Fruit fly (Drosophila melanogaster) whole organism, embryonic: ENCODE data around the gene CG8673.

ENCODE experiments used
- CG12104 ChIP-seq: fragments of 200-800 bp; sonication (Bioruptor generic); optimal IDR thresholded peaks from 3 replicates; lab custom pipeline; 2016; ENCODE audit warnings: missing biosample characterization, missing genetic modification characterization
- CG12155 ChIP-seq: fragments of 200-800 bp; sonication (Bioruptor generic); optimal IDR thresholded peaks from 3 replicates; lab custom pipeline; 2016; ENCODE audit warnings: missing biosample characterization, missing genetic modification characterization
- CG13287 ChIP-seq: fragments of 200-800 bp; sonication (Bioruptor generic); IDR thresholded peaks from 2 replicates; pipeline ENCODE4 v1.3.6; 2022; ENCODE audit warnings: missing biosample characterization, missing genetic modification characterization; ENCODE audit not compliant: partially characterized antibody
- CG13894 ChIP-seq: fragments of 200-800 bp; sonication (Bioruptor generic); optimal IDR thresholded peaks from 3 replicates; lab custom pipeline; 2018; ENCODE audit warnings: missing biosample characterization, mild to moderate bottlenecking, missing genetic modification characterization, moderate library complexity
- CG15601 ChIP-seq: fragments of 200-800 bp; sonication (Bioruptor generic); optimal IDR thresholded peaks from 3 replicates; lab custom pipeline; 2019; ENCODE audit warnings: missing biosample characterization, mild to moderate bottlenecking, missing genetic modification characterization, moderate library complexity
- CG15696 ChIP-seq: fragments of 200-800 bp; sonication (Bioruptor generic); optimal IDR thresholded peaks from 2 replicates; lab custom pipeline; 2019; ENCODE audit warnings: missing biosample characterization, mild to moderate bottlenecking, missing genetic modification characterization, moderate library complexity
- CG17912 ChIP-seq: fragments of 200-800 bp; sonication (Bioruptor generic); optimal IDR thresholded peaks from 2 replicates; lab custom pipeline; 2018; ENCODE audit warnings: missing biosample characterization, mild to moderate bottlenecking, missing genetic modification characterization
- CG18262 ChIP-seq: fragments of 200-800 bp; optimal IDR thresholded peaks from 3 replicates; lab custom pipeline; 2019; ENCODE audit warnings: missing biosample characterization, mild to moderate bottlenecking, missing genetic modification characterization, moderate library complexity
- CG2120 ChIP-seq: fragments of 200-800 bp; sonication (Bioruptor generic); optimal IDR thresholded peaks from 3 replicates; lab custom pipeline; 2016; ENCODE audit warnings: missing biosample characterization, missing genetic modification characterization
- CG3281 ChIP-seq: fragments of 200-800 bp; sonication (Bioruptor generic); optimal IDR thresholded peaks from 3 replicates; lab custom pipeline; 2017; ENCODE audit warnings: missing biosample characterization, mild to moderate bottlenecking, missing genetic modification characterization
- CG33213 ChIP-seq: fragments of 200-800 bp; sonication (Bioruptor generic); optimal IDR thresholded peaks from 3 replicates; lab custom pipeline; 2016; ENCODE audit warnings: missing biosample characterization, missing genetic modification characterization
- CG34376 ChIP-seq: fragments of 200-800 bp; sonication (Bioruptor generic); optimal IDR thresholded peaks from 2 replicates; lab custom pipeline; 2018; ENCODE audit warnings: missing biosample characterization, mild to moderate bottlenecking, missing genetic modification characterization
- CG6254 ChIP-seq: fragments of 200-800 bp; sonication (Bioruptor generic); optimal IDR thresholded peaks from 3 replicates; lab custom pipeline; 2017; ENCODE audit warnings: mild to moderate bottlenecking, missing biosample characterization, missing genetic modification reagents, missing genetic modification characterization
- CG6654 ChIP-seq: fragments of 200-800 bp; sonication (Bioruptor generic); optimal IDR thresholded peaks from 2 replicates; lab custom pipeline; 2017; ENCODE audit warnings: missing biosample characterization, mild to moderate bottlenecking, missing genetic modification characterization
- CG7745 ChIP-seq: fragments of 200-800 bp; sonication (Bioruptor generic); optimal IDR thresholded peaks from 2 replicates; lab custom pipeline; 2018; ENCODE audit warnings: missing biosample characterization, mild to moderate bottlenecking, missing genetic modification characterization, moderate library complexity
- CG9727 ChIP-seq: fragments of 200-800 bp; sonication (Bioruptor generic); optimal IDR thresholded peaks from 3 replicates; lab custom pipeline; 2017; ENCODE audit warnings: missing biosample characterization, mild to moderate bottlenecking, missing genetic modification characterization
- CTCF ChIP-seq: fragments of 200-800 bp; sonication (Bioruptor generic); optimal IDR thresholded peaks from 2 replicates; lab custom pipeline; 2017; ENCODE audit warnings: missing biosample characterization, mild to moderate bottlenecking, missing genetic modification characterization, moderate library complexity
- Eip74EF ChIP-seq, 2 experiments: fragments of 200-800 bp in 1 of 2; fragments of >200 bp in 1 of 2; sonication (Bioruptor generic) in 1 of 2; optimal IDR thresholded peaks; 2 replicates each; lab custom pipeline; 2017 to 2019; ENCODE audit warnings: missing biosample characterization in 2 of 2, missing genetic modification characterization in 2 of 2, mild to moderate bottlenecking in 1 of 2, moderate library complexity in 1 of 2
- Kr ChIP-seq: fragments of 200-800 bp; sonication (Bioruptor generic); optimal IDR thresholded peaks from 2 replicates; lab custom pipeline; 2017; ENCODE audit warnings: missing biosample characterization, mild to moderate bottlenecking, missing genetic modification characterization
- Med ChIP-seq: fragments of 200-800 bp; sonication (Bioruptor generic); peaks from one replicate; lab custom pipeline; 2016; ENCODE audit warnings: missing biosample characterization, missing genetic modification characterization, mild to moderate bottlenecking, inconsistent platforms, moderate library complexity
- Ravus ChIP-seq: fragments of 200-800 bp; sonication (Bioruptor generic); IDR thresholded peaks from 2 replicates; pipeline ENCODE4 v1.3.6; 2022; ENCODE audit warnings: missing biosample characterization, missing genetic modification characterization
- Stat92E ChIP-seq, 3 experiments: fragments of >200 bp in 2 of 3; fragments of 200-800 bp in 1 of 3; sonication (Bioruptor generic) in 1 of 3; optimal IDR thresholded peaks; 2 replicates each; lab custom pipeline; 2017 to 2019; ENCODE audit warnings: missing biosample characterization in 3 of 3, missing genetic modification characterization in 3 of 3, mild to moderate bottlenecking in 1 of 3, moderate library complexity in 1 of 3
- ase ChIP-seq: fragments of 200-800 bp; sonication (Bioruptor generic); IDR thresholded peaks from 3 replicates; pipeline ENCODE4 v1.3.6; 2022; ENCODE audit warnings: missing biosample characterization, missing genetic modification characterization
- cad ChIP-seq: fragments of >200 bp; optimal IDR thresholded peaks from 2 replicates; lab custom pipeline; 2017; ENCODE audit warnings: missing biosample characterization, missing genetic modification characterization
- exex ChIP-seq: fragments of 200-800 bp; sonication (Bioruptor generic); optimal IDR thresholded peaks from 4 replicates; lab custom pipeline; 2018; ENCODE audit warnings: missing biosample characterization, mild to moderate bottlenecking, missing genetic modification characterization, moderate library complexity
- ftz-f1 ChIP-seq: fragments of 200-800 bp; sonication (Bioruptor generic); optimal IDR thresholded peaks from 2 replicates; lab custom pipeline; 2016; ENCODE audit warnings: missing biosample characterization, missing genetic modification characterization
- gem ChIP-seq: fragments of 200-800 bp; sonication (Bioruptor generic); optimal IDR thresholded peaks from 2 replicates; lab custom pipeline; 2019; ENCODE audit warnings: missing biosample characterization, mild to moderate bottlenecking, missing genetic modification characterization, moderate library complexity
- grn ChIP-seq: fragments of 200-800 bp; sonication (Bioruptor generic); optimal IDR thresholded peaks from 3 replicates; lab custom pipeline; 2017; ENCODE audit warnings: missing biosample characterization, missing genetic modification characterization
- gsb ChIP-seq: fragments of 200-800 bp; sonication (Bioruptor generic); IDR thresholded peaks from 2 replicates; pipeline ENCODE4 v1.3.6; 2022; ENCODE audit warnings: missing biosample characterization, missing genetic modification characterization
- gsb-n ChIP-seq: fragments of 200-800 bp; sonication (Bioruptor generic); optimal IDR thresholded peaks from 3 replicates; lab custom pipeline; 2018; ENCODE audit warnings: missing biosample characterization, mild to moderate bottlenecking, missing genetic modification characterization
- hbn ChIP-seq: fragments of 200-800 bp; sonication (Bioruptor generic); IDR thresholded peaks from 2 replicates; pipeline ENCODE4 v1.3.6; 2022; ENCODE audit warnings: missing biosample characterization, missing genetic modification characterization; ENCODE audit not compliant: partially characterized antibody
- knrl ChIP-seq: fragments of 200-800 bp; sonication (Bioruptor generic); IDR thresholded peaks from 3 replicates; pipeline ENCODE4 v1.3.6; 2022; ENCODE audit warnings: missing biosample characterization, missing genetic modification characterization; ENCODE audit not compliant: partially characterized antibody
- lilli ChIP-seq: fragments of 200-800 bp; sonication (Bioruptor generic); optimal IDR thresholded peaks from 3 replicates; lab custom pipeline; 2016; ENCODE audit warnings: missing biosample characterization, missing genetic modification characterization
- oc ChIP-seq: fragments of 200-800 bp; sonication (Bioruptor generic); optimal IDR thresholded peaks from 2 replicates; lab custom pipeline; 2018; ENCODE audit warnings: missing biosample characterization, mild to moderate bottlenecking, missing genetic modification characterization, moderate library complexity
- ro ChIP-seq: fragments of 200-800 bp; sonication (Bioruptor generic); IDR thresholded peaks from 2 replicates; pipeline ENCODE4 v1.3.6; 2022; ENCODE audit warnings: missing biosample characterization, missing genetic modification characterization
- sens ChIP-seq: fragments of 200-800 bp; sonication (Bioruptor generic); peaks from one replicate; lab custom pipeline; 2016; ENCODE audit warnings: missing biosample characterization, missing genetic modification characterization
- sens-2 ChIP-seq: fragments of 200-800 bp; sonication (Bioruptor generic); IDR thresholded peaks from 2 replicates; pipeline ENCODE4 v1.3.6; 2022; ENCODE audit warnings: missing biosample characterization, missing genetic modification characterization
- sisA ChIP-seq: fragments of 200-800 bp; sonication (Bioruptor generic); IDR thresholded peaks from 2 replicates; pipeline ENCODE4 v1.3.6; 2022; ENCODE audit warnings: missing biosample characterization, missing genetic modification characterization
- stwl ChIP-seq: fragments of 200-800 bp; sonication (Bioruptor generic); optimal IDR thresholded peaks from 3 replicates; lab custom pipeline; 2018; ENCODE audit warnings: missing biosample characterization, mild to moderate bottlenecking, missing genetic modification characterization, moderate library complexity
- sug ChIP-seq: fragments of 200-800 bp; optimal IDR thresholded peaks from 2 replicates; lab custom pipeline; 2019; ENCODE audit warnings: missing biosample characterization, mild to moderate bottlenecking, missing genetic modification characterization, moderate library complexity
- unc-4 ChIP-seq: fragments of 200-800 bp; sonication (Bioruptor generic); IDR thresholded peaks from 2 replicates; pipeline ENCODE4 v1.3.6; 2022; ENCODE audit warnings: missing biosample characterization, missing genetic modification characterization; ENCODE audit not compliant: partially characterized antibody
- vnd ChIP-seq: fragments of 200-800 bp; sonication (Bioruptor generic); IDR thresholded peaks from 3 replicates; pipeline ENCODE4 v1.3.6; 2022; ENCODE audit warnings: missing biosample characterization, missing genetic modification characterization; ENCODE audit not compliant: partially characterized antibody

CG8673 gene

dm6 chr2L:8126849-8127602, 2.9 kb downstream of the CG8673 start, which contains the start of the genes CG12375 and CG8668 (continued):
- TF ChIP-seq CG33213 (peak; percentile 9), Kr (GFP tag; lab: Kevin White, UChicago) (no peak), CG7745 (no peak), cad (no peak), CG6254 (peak; percentile 12), lilli (GFP tag; lab: Kevin White, UChicago) (peak; percentile 42), ro (GFP tag; lab: Robert Waterston, UW) (no peak), hbn (GFP tag; lab: Robert Waterston, UW) (peak; percentile 80), ase (no peak), CG13894 (tag; lab: Kevin White, UChicago) (no peak), CG12104 (GFP tag; lab: Kevin White, UChicago) (no peak), CG3281 (GFP tag; lab: Kevin White, UChicago) (peak; percentile 13), stwl (peak; percentile 83), CG12155 (GFP tag; lab: Kevin White, UChicago) (no peak), Eip74EF (GFP tag; optimal IDR thresholded peaks at IDR 0.05; lab: Kevin White, UChicago) (peak in 1 of 2 experiments; percentile 15), unc-4 (GFP tag; lab: Robert Waterston, UW) (peak; percentile 84), CG13287 (GFP tag; lab: Robert Waterston, UW) (peak; percentile 87), sisA (no peak), CG9727 (GFP tag; lab: Kevin White, UChicago) (peak; percentile 2), CG2120 (GFP tag; lab: Kevin White, UChicago) (peak; percentile 2), CG18262 (no peak), knrl (GFP tag; lab: Robert Waterston, UW) (peak; percentile 75)
- TF ChIP-seq, all 482 proteins: peak for 92

- no peak for TF ChIP-seq Ravus
- TF ChIP-seq oc (tag; lab: Kevin White, UChicago): no peak
- TF ChIP-seq gsb-n: no peak
- peak; percentile 4 for TF ChIP-seq sens
- TF ChIP-seq, all 482 proteins: peak for 1
Measured at dm6 chr2L:8128911-8129310, 4.8 kb downstream of the CG8673 start.

dm6 chr2L:8129996-8130641, 6.0 kb downstream of the CG8673 start:
- TF ChIP-seq gem (tag; lab: Kevin White, UChicago) (no peak), CG17912 (GFP tag; lab: Kevin White, UChicago) (no peak), grn (GFP tag; lab: Kevin White, UChicago) (peak; percentile 76), CG34376 (GFP tag; lab: Kevin White, UChicago) (peak; percentile 81), CTCF (GFP tag; lab: Kevin White, UChicago) (no peak), CG15696 (tag; lab: Kevin White, UChicago) (no peak), sens-2 (GFP tag; lab: Robert Waterston, UW) (no peak), sens (peak; percentile 25), vnd (GFP tag; lab: Robert Waterston, UW) (0 out of 3 replicates have a peak, but pooled peaks have one; percentile 41), ftz-f1 (peak; percentile 3), Kr (GFP tag; lab: Kevin White, UChicago) (no peak), sug (tag; lab: Kevin White, UChicago) (peak; percentile 74), Med (GFP tag; lab: Kevin White, UChicago) (peak; percentile 29), CG6654 (no peak), CG15601 (tag; lab: Kevin White, UChicago) (no peak), gsb (GFP tag; lab: Robert Waterston, UW) (no peak), exex (peak; percentile 83), Stat92E (GFP tag; optimal IDR thresholded peaks at IDR 0.05; lab: Kevin White, UChicago) (peak in 1 of 3 experiments; percentile 24)
